Fruit fly (Drosophila melanogaster): ENCODE measurements around the gene CG6845.
A peak's percentile ranks its signal among the peaks of the same experiment; 100 is the strongest.

CG6845 gene

DNA sequence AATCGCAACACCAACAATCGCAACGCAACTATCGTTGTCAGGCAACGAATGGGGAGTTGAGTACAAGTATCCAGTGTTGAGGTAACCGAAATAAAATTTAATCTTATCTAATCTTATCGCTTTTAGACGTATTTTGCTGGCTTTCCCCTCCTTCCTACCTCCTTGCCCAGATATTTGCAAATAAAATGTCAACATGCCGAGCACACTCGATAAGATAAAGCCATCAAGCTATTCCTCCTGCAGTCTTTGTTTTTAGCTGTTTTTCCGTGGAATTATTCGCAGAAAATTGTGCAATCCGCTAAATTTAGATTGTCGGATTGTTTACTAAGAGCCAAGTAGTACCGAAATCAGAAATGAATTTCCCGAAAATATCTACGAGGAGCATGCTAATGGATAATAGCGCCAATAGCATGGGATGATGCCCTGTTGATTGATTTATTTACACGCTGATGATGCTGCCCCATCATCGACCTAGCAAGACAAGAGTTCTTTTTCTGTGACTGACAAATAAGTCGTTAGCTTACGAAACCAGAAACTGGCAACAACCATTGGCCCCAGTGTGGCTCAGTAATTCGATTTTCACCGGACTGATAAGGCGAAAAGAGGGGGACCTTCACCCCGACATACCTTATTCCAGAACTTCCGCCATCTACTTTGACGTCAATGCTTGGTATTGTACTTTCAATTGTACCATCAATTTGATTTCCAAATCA, 10.5 kb downstream of the CG6845 start (continued):
- TF ChIP-seq Pdp1 (GFP tag; optimal IDR thresholded peaks at IDR 0.05) = peak in 1 of 2 experiments; percentile 77
- TF ChIP-seq Fer3 (tag; optimal IDR thresholded peaks at IDR 0.05) = peak; percentile 9
- TF ChIP-seq CG2678 (tag; optimal IDR thresholded peaks at IDR 0.05) = peak; percentile 14
- TF ChIP-seq lab (GFP tag; optimal IDR thresholded peaks at IDR 0.05) = peak; percentile 38
- TF ChIP-seq sd (tag; optimal IDR thresholded peaks at IDR 0.05) = peak; percentile 98
- TF ChIP-seq pita (GFP tag; optimal IDR thresholded peaks at IDR 0.05) = no peak
- peak; percentile 19 for TF ChIP-seq schlank (tag; optimal IDR thresholded peaks at IDR 0.05)
- TF ChIP-seq fru (optimal IDR thresholded peaks at IDR 0.05) = no peak
- no peak for TF ChIP-seq sna (GFP tag; IDR thresholded peaks at IDR 0.05; ENCODE audit: partially characterized antibody)
- TF ChIP-seq Meics (GFP tag; optimal IDR thresholded peaks at IDR 0.05) = peak; percentile 63
- peak; percentile 62 for TF ChIP-seq Med (GFP tag)
- TF ChIP-seq CG31441 (GFP tag; IDR thresholded peaks at IDR 0.05) = no peak
- TF ChIP-seq zfh1 (GFP tag; IDR thresholded peaks at IDR 0.05) = 0 out of 3 replicates have a peak, but pooled peaks have one; percentile 6

DNA sequence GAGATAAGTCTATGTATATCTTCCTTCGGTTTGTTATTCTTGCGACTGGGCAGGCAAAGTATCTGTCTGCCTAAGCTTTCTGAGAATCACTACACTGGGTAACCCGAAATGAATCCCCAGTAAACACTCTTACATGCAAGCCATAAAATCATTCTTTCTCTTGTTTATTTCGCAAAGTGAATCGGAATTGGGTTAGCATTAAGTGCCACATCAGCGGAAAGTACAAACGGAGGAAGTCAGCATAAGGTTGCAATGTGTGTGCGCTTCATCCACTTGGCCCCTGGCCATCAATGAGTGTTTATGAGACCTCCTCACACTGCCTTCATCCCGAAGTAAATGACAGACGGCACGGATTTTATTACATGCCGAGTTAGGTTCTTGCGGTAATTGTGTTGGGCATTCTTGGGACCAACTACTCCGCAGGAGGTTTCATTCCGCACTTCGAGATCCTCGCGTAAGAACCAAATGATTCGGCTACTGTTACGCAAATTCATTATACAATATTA, 11.5 kb downstream of the CG6845 start:
- no peak for TF ChIP-seq btn (GFP tag; optimal IDR thresholded peaks at IDR 0.05)
- no peak for TF ChIP-seq pb (GFP tag; optimal IDR thresholded peaks at IDR 0.05)
- TF ChIP-seq cad (GFP tag; optimal IDR thresholded peaks at IDR 0.05) = peak; percentile 64
- 0 out of 3 replicates have a peak, but pooled peaks have one; percentile 12 for TF ChIP-seq CG2199 (GFP tag; IDR thresholded peaks at IDR 0.05)
- TF ChIP-seq CG1792 (GFP tag; optimal IDR thresholded peaks at IDR 0.05) = no peak
- TF ChIP-seq CG13894 (tag; optimal IDR thresholded peaks at IDR 0.05) = peak; percentile 5
- TF ChIP-seq so (GFP tag; IDR thresholded peaks at IDR 0.05) = 0 out of 3 replicates have a peak, but pooled peaks have one; percentile 23
- peak; percentile 97 for TF ChIP-seq twi (tag; optimal IDR thresholded peaks at IDR 0.05)
- TF ChIP-seq tll (GFP tag; optimal IDR thresholded peaks at IDR 0.05) = peak in 1 of 2 experiments; percentile 9
- TF ChIP-seq Pdp1 (GFP tag; optimal IDR thresholded peaks at IDR 0.05) = peak in 1 of 2 experiments; percentile 1
- no peak for TF ChIP-seq CG10274 (GFP tag; optimal IDR thresholded peaks at IDR 0.05)
- no peak for TF ChIP-seq CG30431 (GFP tag; optimal IDR thresholded peaks at IDR 0.05)
- no peak for TF ChIP-seq CG5180 (GFP tag; optimal IDR thresholded peaks at IDR 0.05)
- no peak for TF ChIP-seq chif (GFP tag; optimal IDR thresholded peaks at IDR 0.05)
- no peak for TF ChIP-seq CG16815 (GFP tag; optimal IDR thresholded peaks at IDR 0.05)

DNA sequence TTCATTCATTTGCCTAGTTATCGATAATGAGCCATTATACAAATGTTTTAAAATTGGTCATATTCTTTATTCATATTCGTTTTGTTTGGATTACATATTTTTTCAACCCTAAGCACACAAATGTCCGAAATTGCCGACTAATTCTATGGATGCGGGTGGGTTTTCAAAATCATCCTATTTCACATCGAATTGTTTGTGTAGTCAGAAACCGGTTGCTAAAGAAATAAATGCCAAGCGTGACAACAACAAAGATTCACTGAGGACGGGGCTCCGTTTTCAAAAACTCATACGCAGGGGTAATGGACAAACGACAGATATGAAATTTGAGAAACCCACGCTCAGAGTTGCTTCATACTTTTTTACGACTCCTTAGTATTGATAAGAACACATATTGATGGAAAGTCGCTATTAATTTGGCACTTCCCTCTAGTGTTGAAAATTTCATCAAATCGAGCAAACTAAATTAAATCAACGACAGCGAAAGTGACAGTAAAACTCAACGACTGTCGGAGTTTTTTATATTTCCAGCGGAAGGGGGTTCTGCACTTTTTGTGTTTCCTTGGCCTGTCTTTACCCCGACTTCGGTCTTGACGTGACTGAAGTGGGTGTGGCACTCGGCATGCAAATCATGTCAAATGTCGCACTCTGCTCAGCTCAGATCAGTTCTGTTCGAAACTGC, 13.3 kb downstream of the CG6845 start:
- TF ChIP-seq lbe (GFP tag; optimal IDR thresholded peaks at IDR 0.05) (no peak), Scr (GFP tag; IDR thresholded peaks at IDR 0.05; ENCODE audit: partially characterized antibody) (no peak), Six4 (GFP tag; optimal IDR thresholded peaks at IDR 0.05) (peak; percentile 26), da (GFP tag; optimal IDR thresholded peaks at IDR 0.05) (no peak), gcm (GFP tag; optimal IDR thresholded peaks at IDR 0.05) (peak; percentile 42), CG7839 (tag; optimal IDR thresholded peaks at IDR 0.05) (no peak), insv (GFP tag; optimal IDR thresholded peaks at IDR 0.05) (peak in 1 of 2 experiments; percentile 63), gfzf (GFP tag; optimal IDR thresholded peaks at IDR 0.05) (no peak), Antp (GFP tag; optimal IDR thresholded peaks at IDR 0.05) (no peak), CG4360 (GFP tag; IDR thresholded peaks at IDR 0.05) (peak; percentile 66), Atf6 (GFP tag; IDR thresholded peaks at IDR 0.05) (no peak), CG15601 (tag; optimal IDR thresholded peaks at IDR 0.05) (no peak), CG33213 (GFP tag; optimal IDR thresholded peaks at IDR 0.05) (no peak), CG17328 (GFP tag; IDR thresholded peaks at IDR 0.05) (no peak), ems (GFP tag; optimal IDR thresholded peaks at IDR 0.05) (no peak), Awh (GFP tag; IDR thresholded peaks at IDR 0.05) (0 out of 2 replicates have a peak, but pooled peaks have one; percentile 14), Blimp-1 (GFP tag; optimal IDR thresholded peaks at IDR 0.05) (peak; percentile 51), CG10654 (GFP tag; optimal IDR thresholded peaks at IDR 0.05) (no peak), zfh2 (GFP tag; optimal IDR thresholded peaks at IDR 0.05) (no peak)

Data from whole organism, embryonic.